Worm (Caenorhabditis elegans) whole organism, mixed stage, embryonic: ENCODE results near the gene dbt-1.

Experiments used
- M03D4.4 ChIP-seq: sonication (generic microtip); optimal IDR thresholded peaks from 2 replicates; lab custom pipeline; 2017; ENCODE audit warnings: mild to moderate bottlenecking, missing genetic modification characterization, missing compliant biosample characterization
- bed-3 ChIP-seq: fragments of 200-800 bp; sonication (Bioruptor generic); optimal IDR thresholded peaks from 3 replicates; lab custom pipeline; 2018; ENCODE audit warnings: mild to moderate bottlenecking, missing genetic modification characterization, moderate library complexity, missing compliant biosample characterization
- elt-1 ChIP-seq: sonication (generic microtip); optimal IDR thresholded peaks from 2 replicates; lab custom pipeline; 2017; ENCODE audit warnings: missing genetic modification characterization, mild to moderate bottlenecking, missing compliant biosample characterization, antibody characterized with exemption, moderate library complexity, borderline replicate concordance; ENCODE audit not compliant: insufficient read depth
- elt-3 ChIP-seq: fragments of 150-350 bp; optimal IDR thresholded peaks from 2 replicates; lab custom pipeline; 2014; ENCODE audit warnings: missing biosample characterization, missing genetic modification characterization
- lsy-2 ChIP-seq: fragments of 150-350 bp; optimal IDR thresholded peaks from 2 replicates; lab custom pipeline; 2014; ENCODE audit warnings: missing biosample characterization, missing genetic modification characterization
- nhr-2 ChIP-seq: fragments of 150-350 bp; optimal IDR thresholded peaks from 2 replicates; lab custom pipeline; 2014; ENCODE audit warnings: missing biosample characterization, missing genetic modification characterization
- pha-4 ChIP-seq: fragments of 150-350 bp; optimal IDR thresholded peaks from 2 replicates; lab custom pipeline; 2018; ENCODE audit warnings: missing biosample characterization, missing genetic modification reagents, missing genetic modification characterization
- snpc-4 ChIP-seq: fragments of 150-350 bp; optimal IDR thresholded peaks from 2 replicates; lab custom pipeline; 2014; ENCODE audit warnings: missing biosample characterization, missing genetic modification characterization
- unc-39 ChIP-seq: fragments of 150-350 bp; optimal IDR thresholded peaks from 2 replicates; lab custom pipeline; 2014; ENCODE audit warnings: missing biosample characterization, missing genetic modification characterization

- no peak for TF ChIP-seq unc-39 (tag; lab: Kevin White, UChicago)
- no peak for TF ChIP-seq lsy-2 (tag; lab: Kevin White, UChicago)
- no peak for TF ChIP-seq pha-4 (tag; lab: Kevin White, UChicago)
- TF ChIP-seq elt-1 (tag; lab: Kevin White, UChicago) = no peak
- TF ChIP-seq snpc-4 (tag; lab: Kevin White, UChicago) = no peak
- TF ChIP-seq bed-3 = no peak
- no peak for TF ChIP-seq nhr-2 (tag; lab: Kevin White, UChicago)
- TF ChIP-seq M03D4.4 = no peak
- TF ChIP-seq elt-3 = no peak
Measured at ce11 chrII:7907539-7907997, 37.4 kb downstream of the dbt-1 start, which contains the start of gene best-23.
